Worm (Caenorhabditis elegans) whole organism, L4 larva: Measurements from ENCODE around the gene T04C12.1.

Experiments
- F44E2.7 ChIP-seq: fragments of 200-800 bp; sonication (Bioruptor generic); IDR thresholded peaks from 2 replicates; pipeline ENCODE4 v2.1.2; 2022; ENCODE audit warnings: missing genetic modification characterization, missing compliant biosample characterization
- hlh-30 ChIP-seq: sonication (generic microtip); optimal IDR thresholded peaks from 2 replicates; lab custom pipeline; 2017; ENCODE audit warnings: antibody characterized with exemption, mild to moderate bottlenecking, missing genetic modification characterization, missing compliant biosample characterization; ENCODE audit not compliant: insufficient read depth
- nhr-237 ChIP-seq: sonication (generic microtip); optimal IDR thresholded peaks from 2 replicates; lab custom pipeline; 2017; ENCODE audit warnings: missing biosample characterization, missing genetic modification characterization

- TF ChIP-seq nhr-237 (tag; lab: Kevin White, UChicago), result no peak
- no peak for TF ChIP-seq hlh-30 (tag; lab: Kevin White, UChicago)
- TF ChIP-seq F44E2.7 (GFP tag; lab: Robert Waterston, UW), result no peak
Observed at ce11 chrV:11074448-11074847, 15.4 kb upstream of the T04C12.1 start, which contains the start of gene act-3.
